Fruit fly (Drosophila melanogaster) whole organism, embryonic: ENCODE data around the gene Wdr62.

ENCODE experiments used
- CG11085 ChIP-seq: fragments of 200-800 bp; sonication (Bioruptor generic); IDR thresholded peaks from 2 replicates; pipeline ENCODE4 v1.3.6; 2022; ENCODE audit warnings: missing biosample characterization, missing genetic modification characterization
- CG11504 ChIP-seq: fragments of 200-800 bp; sonication (Bioruptor generic); optimal IDR thresholded peaks from 3 replicates; lab custom pipeline; 2019; ENCODE audit warnings: missing biosample characterization, mild to moderate bottlenecking, missing genetic modification characterization, moderate library complexity
- CG12659 ChIP-seq: fragments of 200-800 bp; sonication (Bioruptor generic); optimal IDR thresholded peaks from 3 replicates; lab custom pipeline; 2017; ENCODE audit warnings: mild to moderate bottlenecking, missing biosample characterization, missing genetic modification reagents, missing genetic modification characterization
- CG13123 ChIP-seq: fragments of 200-800 bp; sonication (Bioruptor generic); optimal IDR thresholded peaks from 2 replicates; lab custom pipeline; 2016; ENCODE audit warnings: missing biosample characterization, missing genetic modification characterization
- CG13624 ChIP-seq: fragments of 200-800 bp; sonication (Bioruptor generic); optimal IDR thresholded peaks from 2 replicates; lab custom pipeline; 2016; ENCODE audit warnings: missing biosample characterization, missing genetic modification characterization
- CG14860 ChIP-seq: fragments of 200-800 bp; sonication (Bioruptor generic); IDR thresholded peaks from 3 replicates; pipeline ENCODE4 v1.3.6; 2022; ENCODE audit warnings: missing biosample characterization, missing genetic modification characterization; ENCODE audit not compliant: partially characterized antibody
- CG15011 ChIP-seq: fragments of 200-800 bp; sonication (Bioruptor generic); optimal IDR thresholded peaks from 3 replicates; lab custom pipeline; 2018; ENCODE audit warnings: missing biosample characterization, mild to moderate bottlenecking, missing genetic modification characterization
- CG1529 ChIP-seq: fragments of 200-800 bp; sonication (Bioruptor generic); optimal IDR thresholded peaks from 3 replicates; lab custom pipeline; 2018; ENCODE audit warnings: missing biosample characterization, missing genetic modification characterization
- CG15696 ChIP-seq: fragments of 200-800 bp; sonication (Bioruptor generic); optimal IDR thresholded peaks from 2 replicates; lab custom pipeline; 2019; ENCODE audit warnings: missing biosample characterization, mild to moderate bottlenecking, missing genetic modification characterization, moderate library complexity
- CG34224 ChIP-seq: fragments of 200-800 bp; sonication (Bioruptor generic); IDR thresholded peaks from 3 replicates; pipeline ENCODE4 v1.3.6; 2022; ENCODE audit warnings: missing biosample characterization, missing genetic modification characterization; ENCODE audit not compliant: partially characterized antibody
- CG34422 ChIP-seq: fragments of 200-800 bp; sonication (Bioruptor generic); IDR thresholded peaks from 3 replicates; pipeline ENCODE4 v1.3.6; 2022; ENCODE audit warnings: missing biosample characterization, missing genetic modification characterization
- CG3726 ChIP-seq: fragments of 200-800 bp; sonication (Bioruptor generic); IDR thresholded peaks from 3 replicates; pipeline ENCODE4, ENCODE4 v1.3.6; 2022; ENCODE audit warnings: missing biosample characterization, missing genetic modification characterization
- CG4360 ChIP-seq: fragments of 200-800 bp; sonication (Bioruptor generic); IDR thresholded peaks from 2 replicates; pipeline ENCODE4 v1.3.6; 2022; ENCODE audit warnings: missing biosample characterization, missing genetic modification characterization
- CG4730 ChIP-seq: fragments of 200-800 bp; sonication (Bioruptor generic); IDR thresholded peaks from 2 replicates; pipeline ENCODE4 v1.3.6; 2022; ENCODE audit warnings: missing biosample characterization, missing genetic modification characterization
- CG4854 ChIP-seq: fragments of 200-800 bp; sonication (Bioruptor generic); optimal IDR thresholded peaks from 2 replicates; lab custom pipeline; 2016; ENCODE audit warnings: missing biosample characterization, missing genetic modification characterization, inconsistent platforms
- CG6654 ChIP-seq: fragments of 200-800 bp; sonication (Bioruptor generic); optimal IDR thresholded peaks from 2 replicates; lab custom pipeline; 2017; ENCODE audit warnings: missing biosample characterization, mild to moderate bottlenecking, missing genetic modification characterization
- CG6689 ChIP-seq: fragments of 200-800 bp; sonication (Bioruptor generic); IDR thresholded peaks from 2 replicates; pipeline ENCODE4 v1.3.6; 2022; ENCODE audit warnings: missing biosample characterization, missing genetic modification characterization
- CG6765 ChIP-seq: fragments of 200-800 bp; sonication (Bioruptor generic); optimal IDR thresholded peaks from 3 replicates; lab custom pipeline; 2017; ENCODE audit warnings: missing biosample characterization, mild to moderate bottlenecking, missing genetic modification characterization
- CG8089 ChIP-seq: fragments of 200-800 bp; sonication (Bioruptor generic); optimal IDR thresholded peaks from 3 replicates; lab custom pipeline; 2016; ENCODE audit warnings: missing biosample characterization, missing genetic modification characterization
- CG8765 ChIP-seq: fragments of 200-800 bp; sonication (Bioruptor generic); IDR thresholded peaks from 2 replicates; pipeline ENCODE4 v1.3.6; 2022; ENCODE audit warnings: missing biosample characterization, missing genetic modification characterization
- CG9437 ChIP-seq: fragments of 200-800 bp; sonication (Bioruptor generic); optimal IDR thresholded peaks from 2 replicates; lab custom pipeline; 2018; ENCODE audit warnings: missing biosample characterization, mild to moderate bottlenecking, missing genetic modification characterization
- CTCF ChIP-seq: fragments of 200-800 bp; sonication (Bioruptor generic); optimal IDR thresholded peaks from 2 replicates; lab custom pipeline; 2017; ENCODE audit warnings: missing biosample characterization, mild to moderate bottlenecking, missing genetic modification characterization, moderate library complexity
- D19B ChIP-seq: fragments of 200-800 bp; sonication (Bioruptor generic); optimal IDR thresholded peaks from 2 replicates; lab custom pipeline; 2017; ENCODE audit warnings: missing biosample characterization, mild to moderate bottlenecking, missing genetic modification characterization
- Dad ChIP-seq: fragments of 200-800 bp; sonication (Bioruptor generic); optimal IDR thresholded peaks from 3 replicates; lab custom pipeline; 2016; ENCODE audit warnings: missing biosample characterization, missing genetic modification characterization
- Dip3 ChIP-seq: fragments of 200-800 bp; sonication (Bioruptor generic); optimal IDR thresholded peaks from 3 replicates; lab custom pipeline; 2016; ENCODE audit warnings: missing biosample characterization, missing genetic modification characterization
- Dref ChIP-seq: fragments of 200-800 bp; sonication (Bioruptor generic); IDR thresholded peaks from 2 replicates; pipeline ENCODE4 v1.3.6; 2022; ENCODE audit warnings: missing biosample characterization, missing genetic modification characterization
- Fer3 ChIP-seq: fragments of 200-800 bp; sonication (Bioruptor generic); optimal IDR thresholded peaks from 2 replicates; lab custom pipeline; 2018; ENCODE audit warnings: missing biosample characterization, mild to moderate bottlenecking, missing genetic modification characterization, moderate library complexity
- GATAe ChIP-seq: fragments of 200-800 bp; sonication (Bioruptor generic); conservative IDR thresholded peaks from 2 replicates; pipeline ENCODE4 v1.3.6; 2022; ENCODE audit warnings: missing biosample characterization, missing genetic modification characterization
- HLH3B ChIP-seq: fragments of 200-800 bp; sonication (Bioruptor generic); IDR thresholded peaks from 2 replicates; pipeline ENCODE4 v1.3.6; 2022; ENCODE audit warnings: missing biosample characterization, missing genetic modification characterization
- Hmx ChIP-seq: fragments of 200-800 bp; sonication (Bioruptor generic); optimal IDR thresholded peaks from 2 replicates; lab custom pipeline; 2016; ENCODE audit warnings: missing biosample characterization, missing genetic modification characterization
- Lhr ChIP-seq: fragments of 200-800 bp; sonication (Bioruptor generic); optimal IDR thresholded peaks from 3 replicates; lab custom pipeline; 2017; ENCODE audit warnings: mild to moderate bottlenecking, missing biosample characterization, missing genetic modification reagents, missing genetic modification characterization
- Nf-YC ChIP-seq: fragments of 200-800 bp; optimal IDR thresholded peaks from 3 replicates; lab custom pipeline; 2019; ENCODE audit warnings: missing biosample characterization, mild to moderate bottlenecking, missing genetic modification characterization, moderate library complexity
- Ptx1 ChIP-seq: fragments of 200-800 bp; sonication (Bioruptor generic); IDR thresholded peaks from 2 replicates; pipeline ENCODE4 v1.3.6; 2022; ENCODE audit warnings: missing biosample characterization, missing genetic modification characterization
- Tbp ChIP-seq: fragments of >200 bp; optimal IDR thresholded peaks from 2 replicates; lab custom pipeline; 2018; ENCODE audit warnings: missing biosample characterization, missing genetic modification characterization
- Xbp1 ChIP-seq: fragments of 200-800 bp; sonication (Bioruptor generic); optimal IDR thresholded peaks from 3 replicates; lab custom pipeline; 2016; ENCODE audit warnings: missing biosample characterization, mild to moderate bottlenecking, missing genetic modification characterization
- aop ChIP-seq: fragments of 200-800 bp; sonication (Bioruptor generic); IDR thresholded peaks from 2 replicates; pipeline ENCODE4 v1.3.6; 2022; ENCODE audit warnings: missing biosample characterization, missing genetic modification characterization
- ash1 ChIP-seq: fragments of 200-800 bp; sonication (Bioruptor generic); optimal IDR thresholded peaks from 2 replicates; lab custom pipeline; 2018; ENCODE audit warnings: missing biosample characterization, mild to moderate bottlenecking, missing genetic modification characterization
- ci ChIP-seq: fragments of 200-800 bp; sonication (Bioruptor generic); IDR thresholded peaks from 3 replicates; pipeline ENCODE4 v1.3.6; 2022; ENCODE audit warnings: missing biosample characterization, missing genetic modification characterization
- dysf ChIP-seq: fragments of 200-800 bp; sonication (Bioruptor generic); IDR thresholded peaks from 3 replicates; pipeline ENCODE4 v1.3.6; 2022; ENCODE audit warnings: missing biosample characterization, missing genetic modification characterization
- gt ChIP-seq: fragments of 200-800 bp; sonication (Bioruptor generic); IDR thresholded peaks from 2 replicates; pipeline ENCODE4 v1.3.6; 2022; ENCODE audit warnings: missing biosample characterization, missing genetic modification characterization
- hb ChIP-seq: fragments of 200-800 bp; sonication (Bioruptor generic); IDR thresholded peaks from 3 replicates; pipeline ENCODE4 v1.3.6; 2022; ENCODE audit warnings: missing biosample characterization, missing genetic modification characterization; ENCODE audit not compliant: partially characterized antibody
- jigr1 ChIP-seq: fragments of 200-800 bp; sonication (Bioruptor generic); IDR thresholded peaks from 3 replicates; pipeline ENCODE4 v1.3.6; 2022; ENCODE audit warnings: missing biosample characterization, missing genetic modification characterization
- lilli ChIP-seq: fragments of 200-800 bp; sonication (Bioruptor generic); optimal IDR thresholded peaks from 3 replicates; lab custom pipeline; 2016; ENCODE audit warnings: missing biosample characterization, missing genetic modification characterization
- maf-S ChIP-seq: fragments of 200-800 bp; sonication (Bioruptor generic); optimal IDR thresholded peaks from 2 replicates; lab custom pipeline; 2016; ENCODE audit warnings: missing biosample characterization, missing genetic modification characterization
- nerfin-2 ChIP-seq: fragments of 200-800 bp; sonication (Bioruptor generic); IDR thresholded peaks from 2 replicates; pipeline ENCODE4 v1.3.6; 2022; ENCODE audit warnings: missing biosample characterization, missing genetic modification characterization; ENCODE audit not compliant: partially characterized antibody
- nmo ChIP-seq: fragments of 200-800 bp; sonication (Bioruptor generic); optimal IDR thresholded peaks from 2 replicates; lab custom pipeline; 2018; ENCODE audit warnings: missing biosample characterization, mild to moderate bottlenecking, missing genetic modification characterization, moderate library complexity
- pum ChIP-seq: fragments of 200-800 bp; sonication (Bioruptor generic); optimal IDR thresholded peaks from 2 replicates; lab custom pipeline; 2016; ENCODE audit warnings: missing biosample characterization, missing genetic modification characterization
- sr ChIP-seq: fragments of 200-800 bp; sonication (Bioruptor generic); IDR thresholded peaks from 3 replicates; pipeline ENCODE4 v1.3.6; 2022; ENCODE audit warnings: missing biosample characterization, missing genetic modification characterization
- ssp ChIP-seq: fragments of 200-800 bp; sonication (Bioruptor generic); IDR thresholded peaks from 2 replicates; pipeline ENCODE4 v1.3.6; 2022; ENCODE audit warnings: missing biosample characterization, missing genetic modification characterization
- trem ChIP-seq: fragments of 200-800 bp; optimal IDR thresholded peaks from 3 replicates; lab custom pipeline; 2019; ENCODE audit warnings: missing biosample characterization, mild to moderate bottlenecking, missing genetic modification characterization, moderate library complexity
- wdn ChIP-seq: fragments of 200-800 bp; sonication (Bioruptor generic); IDR thresholded peaks from 2 replicates; pipeline ENCODE4 v1.3.6; 2022; ENCODE audit warnings: missing biosample characterization, missing genetic modification characterization
- zfh1 ChIP-seq: fragments of 200-800 bp; sonication (Bioruptor generic); IDR thresholded peaks from 3 replicates; pipeline ENCODE4 v1.3.6; 2022; ENCODE audit warnings: missing biosample characterization, missing genetic modification characterization

The Wdr62 gene

DNA sequence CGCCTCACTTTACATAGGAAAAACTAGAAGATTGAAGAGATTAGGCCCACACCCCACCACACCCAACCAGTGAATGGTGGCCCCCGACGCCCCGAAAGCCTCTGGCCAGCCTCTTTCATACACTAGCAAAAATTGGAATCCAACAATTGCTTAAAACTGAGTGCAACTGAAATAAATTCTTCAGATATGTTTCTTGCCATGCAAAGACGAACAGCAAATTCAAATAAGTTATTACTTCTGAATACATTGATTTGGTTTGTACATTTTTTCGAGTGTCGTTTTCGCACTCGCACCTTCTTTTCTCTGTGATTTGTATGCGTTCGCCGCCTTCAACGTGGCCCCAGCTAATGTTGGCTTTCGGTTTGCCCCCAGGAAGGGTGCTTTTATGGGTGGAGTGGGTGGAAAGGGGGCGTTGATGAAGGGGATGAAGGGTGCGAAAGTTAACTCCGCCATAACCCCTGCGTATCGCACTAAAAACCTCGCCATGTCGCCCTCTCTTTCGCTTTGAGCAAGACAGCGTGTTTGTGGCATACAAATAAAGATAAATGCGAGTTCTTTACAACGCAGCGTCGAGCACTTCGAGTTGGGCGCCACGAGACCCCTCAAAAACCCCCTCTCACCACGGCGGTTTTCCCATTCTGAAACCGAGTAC is 46.6 kb upstream of the Wdr62 start (continued):
- no peak for TF ChIP-seq CG11085 (GFP tag; lab: Robert Waterston, UW)
- no peak for TF ChIP-seq Hmx (GFP tag; lab: Kevin White, UChicago)
- no peak for TF ChIP-seq Nf-YC
- TF ChIP-seq CG4854, result no peak
- no peak for TF ChIP-seq CTCF
- 0 out of 3 replicates have a peak, but pooled peaks have one; percentile 28 for TF ChIP-seq CG34422 (GFP tag; lab: Robert Waterston, UW)
- peak; percentile 70; the same call in 2 of the 3 replicates for TF ChIP-seq ci
- TF ChIP-seq CG6689 (GFP tag; lab: Robert Waterston, UW), result no peak
- no peak for TF ChIP-seq CG15696
- TF ChIP-seq CG15011 (GFP tag; lab: Kevin White, UChicago), result peak; percentile 0
- no peak for TF ChIP-seq Dad (GFP tag; lab: Kevin White, UChicago)
- TF ChIP-seq CG9437 (GFP tag; lab: Kevin White, UChicago), result no peak
- peak; percentile 2 for TF ChIP-seq nmo (GFP tag; lab: Kevin White, UChicago)
- 0 out of 3 replicates have a peak, but pooled peaks have one; percentile 7 for TF ChIP-seq zfh1 (GFP tag; lab: Robert Waterston, UW)
- no peak for TF ChIP-seq CG3726 (GFP tag; lab: Robert Waterston, UW)
- TF ChIP-seq Dip3, result no peak
- TF ChIP-seq lilli (GFP tag; lab: Kevin White, UChicago), result peak; percentile 55
- no peak for TF ChIP-seq CG8765 (GFP tag; lab: Robert Waterston, UW)
- TF ChIP-seq CG12659, result peak; percentile 29
- TF ChIP-seq gt (GFP tag; lab: Robert Waterston, UW), result no peak
- 0 out of 2 replicates have a peak, but pooled peaks have one; percentile 28 for TF ChIP-seq wdn (GFP tag; lab: Robert Waterston, UW)
- no peak for TF ChIP-seq ash1 (GFP tag; lab: Kevin White, UChicago)
- no peak for TF ChIP-seq maf-S (GFP tag; lab: Kevin White, UChicago)
- TF ChIP-seq dysf (GFP tag; lab: Robert Waterston, UW), result peak; percentile 54; the same call in 2 of the 3 replicates
- TF ChIP-seq CG13624 (GFP tag; lab: Kevin White, UChicago), result no peak
- TF ChIP-seq CG1529, result no peak
- TF ChIP-seq trem (tag; lab: Kevin White, UChicago), result no peak
- TF ChIP-seq GATAe (GFP tag; lab: Robert Waterston, UW), result no peak
- TF ChIP-seq Ptx1 (GFP tag; lab: Robert Waterston, UW), result peak; percentile 57
- TF ChIP-seq CG34224 (GFP tag; lab: Robert Waterston, UW), result no peak
- no peak for TF ChIP-seq CG4360 (GFP tag; lab: Robert Waterston, UW)
- TF ChIP-seq CG6654 (GFP tag; lab: Kevin White, UChicago), result no peak
- peak; percentile 56 for TF ChIP-seq CG11504
- 0 out of 2 replicates have a peak, but pooled peaks have one; percentile 29 for TF ChIP-seq HLH3B (GFP tag; lab: Robert Waterston, UW)
- no peak for TF ChIP-seq pum (GFP tag; lab: Kevin White, UChicago)
- TF ChIP-seq CG13123 (GFP tag; lab: Kevin White, UChicago), result no peak
- no peak for TF ChIP-seq CG14860 (GFP tag; lab: Robert Waterston, UW)
- TF ChIP-seq jigr1 (GFP tag; lab: Robert Waterston, UW), result no peak
- no peak for TF ChIP-seq hb (GFP tag; lab: Robert Waterston, UW)
- TF ChIP-seq CG4730 (GFP tag; lab: Robert Waterston, UW), result no peak
- no peak for TF ChIP-seq aop
- TF ChIP-seq CG8089 (GFP tag; lab: Kevin White, UChicago), result no peak
- no peak for TF ChIP-seq Lhr (GFP tag; lab: Kevin White, UChicago)
- TF ChIP-seq D19B, result peak; percentile 7
- no peak for TF ChIP-seq Dref
- TF ChIP-seq CG6765, result no peak
- no peak for TF ChIP-seq Tbp (GFP tag; lab: Kevin White, UChicago)
- TF ChIP-seq sr (GFP tag; lab: Robert Waterston, UW), result no peak
- TF ChIP-seq Xbp1 (GFP tag; lab: Kevin White, UChicago), result peak; percentile 17
- TF ChIP-seq ssp (GFP tag; lab: Robert Waterston, UW), result no peak
- peak; percentile 22 for TF ChIP-seq Fer3
- TF ChIP-seq nerfin-2 (GFP tag; lab: Robert Waterston, UW), result no peak
